Fruit fly (Drosophila melanogaster) whole organism, wandering third instar larva: ENCODE measurements around the gene CG8301.

Experiments used
- Abd-B ChIP-seq: fragments of >200 bp; optimal IDR thresholded peaks from 2 replicates; lab custom pipeline; 2017; ENCODE audit warnings: missing biosample characterization, missing genetic modification characterization
- CG32264 ChIP-seq: fragments of 200-800 bp; sonication (Bioruptor generic); optimal IDR thresholded peaks from 2 replicates; lab custom pipeline; 2016; ENCODE audit warnings: missing biosample characterization, missing genetic modification characterization
- GATAd ChIP-seq: sonication (Bioruptor generic); optimal IDR thresholded peaks from 2 replicates; lab custom pipeline; 2016; ENCODE audit warnings: missing biosample characterization, missing genetic modification characterization
- HLH106 ChIP-seq: fragments of 200-800 bp; optimal IDR thresholded peaks from 3 replicates; lab custom pipeline; 2019; ENCODE audit warnings: missing biosample characterization, mild to moderate bottlenecking, missing genetic modification characterization, moderate library complexity
- Hr78 ChIP-seq: fragments of >200 bp; optimal IDR thresholded peaks from 2 replicates; lab custom pipeline; 2017; ENCODE audit warnings: missing biosample characterization, missing genetic modification characterization
- Myc ChIP-seq: fragments of >200 bp; optimal IDR thresholded peaks from 2 replicates; lab custom pipeline; 2017
- br ChIP-seq: fragments of 200-800 bp; sonication (Bioruptor generic); optimal IDR thresholded peaks from 2 replicates; lab custom pipeline; 2016; ENCODE audit warnings: missing biosample characterization, missing genetic modification characterization
- dsf ChIP-seq: sonication (Bioruptor generic); optimal IDR thresholded peaks from 2 replicates; lab custom pipeline; 2016; ENCODE audit warnings: missing biosample characterization, missing genetic modification characterization, borderline replicate concordance
- lola ChIP-seq: fragments of >200 bp; optimal IDR thresholded peaks from 2 replicates; lab custom pipeline; 2017; ENCODE audit warnings: missing biosample characterization, missing genetic modification characterization
- pan ChIP-seq: fragments of >200 bp; optimal IDR thresholded peaks from 2 replicates; lab custom pipeline; 2017
- psq ChIP-seq: fragments of 200-800 bp; sonication (Bioruptor generic); optimal IDR thresholded peaks from 3 replicates; lab custom pipeline; 2017; ENCODE audit warnings: missing biosample characterization, mild to moderate bottlenecking, missing genetic modification characterization, moderate library complexity
- usp ChIP-seq: fragments of >200 bp; optimal IDR thresholded peaks from 2 replicates; lab custom pipeline; 2017; ENCODE audit warnings: missing biosample characterization, missing genetic modification characterization

DNA sequence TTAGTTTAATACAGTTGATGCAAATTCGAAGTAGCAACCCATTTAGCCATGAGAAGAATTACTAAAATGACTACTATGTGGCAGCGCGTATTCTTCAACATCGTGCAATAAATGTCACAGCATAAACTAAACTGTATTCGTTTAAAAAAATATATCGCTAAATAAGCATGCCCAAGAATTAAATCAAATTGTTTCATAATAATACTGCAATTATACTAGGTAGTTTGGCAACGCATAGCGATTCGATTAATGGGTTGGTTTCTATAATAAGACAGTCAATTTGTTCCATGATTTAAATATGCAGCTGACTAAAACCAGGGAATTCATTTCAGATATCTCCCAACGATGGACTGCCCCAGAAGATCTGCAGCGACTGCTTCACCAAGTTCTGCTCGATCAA is 2.0 kb downstream of the CG8301 start, which contains the start of gene CG33654:
- TF ChIP-seq HLH106 (no peak), Abd-B (GFP tag; lab: Kevin White, UChicago) (no peak), psq (GFP tag; lab: Kevin White, UChicago) (no peak), usp (GFP tag; lab: Kevin White, UChicago) (no peak), GATAd (GFP tag; lab: Kevin White, UChicago) (no peak), Myc (lab: Kevin White, UChicago) (no peak), Hr78 (GFP tag; lab: Kevin White, UChicago) (no peak), br (GFP tag; lab: Kevin White, UChicago) (no peak), dsf (no peak), lola (no peak), pan (lab: Kevin White, UChicago) (no peak), CG32264 (no peak)
